Fruit fly (Drosophila melanogaster) whole organism, wandering third instar larva: ENCODE results near the gene CG10907.

Experiments
- Abd-B ChIP-seq: fragments of >200 bp; optimal IDR thresholded peaks from 2 replicates; lab custom pipeline; 2017; ENCODE audit warnings: missing biosample characterization, missing genetic modification characterization
- CG32264 ChIP-seq: fragments of 200-800 bp; sonication (Bioruptor generic); optimal IDR thresholded peaks from 2 replicates; lab custom pipeline; 2016; ENCODE audit warnings: missing biosample characterization, missing genetic modification characterization
- CrebA ChIP-seq: fragments of 200-800 bp; sonication (Bioruptor generic); optimal IDR thresholded peaks from 2 replicates; lab custom pipeline; 2016; ENCODE audit warnings: missing biosample characterization, mild to moderate bottlenecking, missing genetic modification characterization, borderline replicate concordance
- Dfd ChIP-seq: fragments of >200 bp; optimal IDR thresholded peaks from 2 replicates; lab custom pipeline; 2017; ENCODE audit warnings: missing biosample characterization, missing genetic modification characterization
- Dif ChIP-seq: fragments of 200-275, 200-300 bp; sonication (Bioruptor generic); optimal IDR thresholded peaks from 2 replicates; lab custom pipeline; 2018; ENCODE audit warnings: missing biosample characterization, missing genetic modification characterization; ENCODE audit not compliant: partially characterized antibody
- GATAd ChIP-seq: sonication (Bioruptor generic); optimal IDR thresholded peaks from 2 replicates; lab custom pipeline; 2016; ENCODE audit warnings: missing biosample characterization, missing genetic modification characterization
- HLH106 ChIP-seq: fragments of 200-800 bp; optimal IDR thresholded peaks from 3 replicates; lab custom pipeline; 2019; ENCODE audit warnings: missing biosample characterization, mild to moderate bottlenecking, missing genetic modification characterization, moderate library complexity
- Hnf4 ChIP-seq: fragments of 200-800 bp; sonication (Bioruptor generic); optimal IDR thresholded peaks from 2 replicates; lab custom pipeline; 2016; ENCODE audit warnings: missing biosample characterization, mild to moderate bottlenecking, missing genetic modification characterization
- Hr78 ChIP-seq: fragments of >200 bp; optimal IDR thresholded peaks from 2 replicates; lab custom pipeline; 2017; ENCODE audit warnings: missing biosample characterization, missing genetic modification characterization
- Hr83 ChIP-seq: fragments of 200-300 bp; sonication (Bioruptor generic); optimal IDR thresholded peaks from 2 replicates; lab custom pipeline; 2016; ENCODE audit warnings: missing biosample characterization, mild to moderate bottlenecking, missing genetic modification characterization, moderate library complexity; ENCODE audit not compliant: poor library complexity, severe bottlenecking
- Jra ChIP-seq: sonication (Bioruptor generic); optimal IDR thresholded peaks from 2 replicates; lab custom pipeline; 2016; ENCODE audit warnings: missing biosample characterization, missing genetic modification characterization
- Mio ChIP-seq: sonication (Bioruptor generic); optimal IDR thresholded peaks from 2 replicates; lab custom pipeline; 2016; ENCODE audit warnings: missing biosample characterization, missing genetic modification characterization
- N ChIP-seq: fragments of >200 bp; optimal IDR thresholded peaks from 2 replicates; lab custom pipeline; 2018; ENCODE audit warnings: missing biosample characterization, missing external identifiers, missing genetic modification characterization
- OdsH ChIP-seq: fragments of 200-800 bp; sonication (Bioruptor generic); optimal IDR thresholded peaks from 2 replicates; lab custom pipeline; 2016; ENCODE audit warnings: missing biosample characterization, mild to moderate bottlenecking, missing genetic modification characterization
- Rel ChIP-seq, 2 experiments: fragments of 200-800 bp; sonication (Bioruptor generic) in 1 of 2; optimal IDR thresholded peaks; 2 replicates in 1 of 2; 3 replicates in 1 of 2; lab custom pipeline; 2016 to 2019; ENCODE audit warnings: mild to moderate bottlenecking in 2 of 2, missing biosample characterization in 2 of 2, missing genetic modification characterization in 2 of 2, moderate library complexity in 1 of 2
- Sp1 ChIP-seq: fragments of 200-800 bp; sonication (Bioruptor generic); optimal IDR thresholded peaks from 3 replicates; lab custom pipeline; 2019; ENCODE audit warnings: missing biosample characterization, mild to moderate bottlenecking, missing genetic modification characterization, moderate library complexity
- Vsx2 ChIP-seq: fragments of 200-300, 225-300 bp; sonication (Bioruptor generic); optimal IDR thresholded peaks from 2 replicates; lab custom pipeline; 2018; ENCODE audit warnings: missing biosample characterization, missing genetic modification characterization; ENCODE audit not compliant: partially characterized antibody
- br ChIP-seq: fragments of 200-800 bp; sonication (Bioruptor generic); optimal IDR thresholded peaks from 2 replicates; lab custom pipeline; 2016; ENCODE audit warnings: missing biosample characterization, missing genetic modification characterization
- brk ChIP-seq: fragments of 200-800 bp; sonication (Bioruptor generic); optimal IDR thresholded peaks from 2 replicates; lab custom pipeline; 2016; ENCODE audit warnings: missing biosample characterization, mild to moderate bottlenecking, missing genetic modification characterization
- dl ChIP-seq, 2 experiments: fragments of 175-275, 200-275 bp in 1 of 2; fragments of 200-275 bp in 1 of 2; sonication (Bioruptor generic); optimal IDR thresholded peaks; lab custom pipeline; 2018; ENCODE audit warnings: mild to moderate bottlenecking in 2 of 2, missing biosample characterization in 2 of 2, missing genetic modification characterization in 2 of 2, moderate library complexity in 2 of 2; ENCODE audit not compliant: partially characterized antibody in 2 of 2, insufficient read depth in 1 of 2
- dmrt93B ChIP-seq: fragments of 200-800 bp; sonication (Bioruptor generic); optimal IDR thresholded peaks from 2 replicates; lab custom pipeline; 2018; ENCODE audit warnings: missing biosample characterization, mild to moderate bottlenecking, missing genetic modification characterization
- dsf ChIP-seq: sonication (Bioruptor generic); optimal IDR thresholded peaks from 2 replicates; lab custom pipeline; 2016; ENCODE audit warnings: missing biosample characterization, missing genetic modification characterization, borderline replicate concordance
- ey ChIP-seq: fragments of 200-800 bp; sonication (Bioruptor generic); optimal IDR thresholded peaks from 2 replicates; lab custom pipeline; 2016; ENCODE audit warnings: missing biosample characterization, missing genetic modification characterization
- foxo ChIP-seq, 2 experiments: fragments of 200-800 bp; sonication (Bioruptor generic); optimal IDR thresholded peaks; 2 replicates in 1 of 2; 3 replicates in 1 of 2; lab custom pipeline; 2016 to 2017; ENCODE audit warnings: missing biosample characterization in 2 of 2, missing genetic modification characterization in 2 of 2
- fru ChIP-seq: fragments of 200-800 bp; sonication (Bioruptor generic); optimal IDR thresholded peaks from 3 replicates; lab custom pipeline; 2016; ENCODE audit warnings: missing biosample characterization, mild to moderate bottlenecking, missing genetic modification characterization
- h ChIP-seq: fragments of 200-800 bp; sonication (Bioruptor generic); optimal IDR thresholded peaks from 3 replicates; lab custom pipeline; 2016; ENCODE audit warnings: missing biosample characterization, mild to moderate bottlenecking, missing genetic modification characterization
- jim ChIP-seq: fragments of 175-275, 200-325 bp; sonication (Bioruptor generic); optimal IDR thresholded peaks from 2 replicates; lab custom pipeline; 2016; ENCODE audit warnings: missing biosample characterization, mild to moderate bottlenecking, missing genetic modification characterization
- psq ChIP-seq: fragments of 200-800 bp; sonication (Bioruptor generic); optimal IDR thresholded peaks from 3 replicates; lab custom pipeline; 2017; ENCODE audit warnings: missing biosample characterization, mild to moderate bottlenecking, missing genetic modification characterization, moderate library complexity
- rgr ChIP-seq: fragments of 200-800 bp; sonication (Bioruptor generic); optimal IDR thresholded peaks from 3 replicates; lab custom pipeline; 2016; ENCODE audit warnings: missing biosample characterization, mild to moderate bottlenecking, missing genetic modification characterization
- sage ChIP-seq: fragments of 200-800 bp; sonication (Bioruptor generic); optimal IDR thresholded peaks from 2 replicates; lab custom pipeline; 2016; ENCODE audit warnings: missing biosample characterization, mild to moderate bottlenecking, missing genetic modification characterization
- sv ChIP-seq: fragments of 200-800 bp; sonication (Bioruptor generic); optimal IDR thresholded peaks from 3 replicates; lab custom pipeline; 2016; ENCODE audit warnings: missing biosample characterization, missing genetic modification characterization
- tai ChIP-seq: sonication (Bioruptor generic); optimal IDR thresholded peaks from 2 replicates; lab custom pipeline; 2016; ENCODE audit warnings: missing biosample characterization, missing genetic modification characterization
- usp ChIP-seq: fragments of >200 bp; optimal IDR thresholded peaks from 2 replicates; lab custom pipeline; 2017; ENCODE audit warnings: missing biosample characterization, missing genetic modification characterization
- woc ChIP-seq: sonication (Bioruptor generic); optimal IDR thresholded peaks from 2 replicates; lab custom pipeline; 2016; ENCODE audit warnings: missing biosample characterization, mild to moderate bottlenecking, missing genetic modification characterization

The CG10907 gene

dm6 chr3L:11777348-11777958 lies 15.9 kb upstream of the CG10907 start:
- TF ChIP-seq CG32264 (GFP tag; lab: Kevin White, UChicago) (no peak), fru (GFP tag; lab: Kevin White, UChicago) (peak; percentile 34), Hr83 (GFP tag; lab: Kevin White, UChicago) (peak; percentile 50), h (GFP tag; lab: Kevin White, UChicago) (peak; percentile 57), usp (no peak), rgr (GFP tag; lab: Kevin White, UChicago) (peak; percentile 22), OdsH (GFP tag; lab: Kevin White, UChicago) (peak; percentile 15), Jra (GFP tag; lab: Kevin White, UChicago) (peak; percentile 34), Vsx2 (no peak), jim (GFP tag; lab: Kevin White, UChicago) (no peak), foxo (GFP tag; optimal IDR thresholded peaks at IDR 0.05; lab: Kevin White, UChicago) (peak in 1 of 2 experiments; percentile 27)
- TF ChIP-seq, all 38 proteins: peak for 7

DNA sequence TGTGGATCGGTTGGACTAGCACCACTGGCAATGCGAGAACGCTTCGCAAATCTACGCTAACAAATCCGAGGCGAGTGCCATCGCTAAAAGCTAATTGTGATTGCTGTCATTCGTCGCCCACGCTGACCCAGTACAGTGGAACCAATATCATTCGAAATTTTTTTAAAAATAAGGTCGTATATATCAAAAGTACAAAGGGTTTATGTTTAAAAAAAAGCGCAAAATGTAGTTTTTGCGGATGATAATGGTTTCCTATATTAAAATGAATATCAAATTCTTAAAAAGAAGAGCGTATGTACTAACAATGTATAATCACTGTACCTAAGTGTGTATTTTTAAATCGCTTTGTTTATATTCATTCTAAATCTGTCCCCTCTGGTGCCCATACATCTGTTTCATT lies 8.0 kb upstream of the CG10907 start:
- TF ChIP-seq rgr (GFP tag; lab: Kevin White, UChicago) (peak; percentile 56), GATAd (GFP tag; lab: Kevin White, UChicago) (no peak), ey (GFP tag; lab: Kevin White, UChicago) (peak; percentile 48), CG32264 (GFP tag; lab: Kevin White, UChicago) (no peak), fru (GFP tag; lab: Kevin White, UChicago) (peak; percentile 41), N (no peak), sv (GFP tag; lab: Kevin White, UChicago) (no peak), Abd-B (GFP tag; lab: Kevin White, UChicago) (no peak), Dif (GFP tag; lab: Kevin White, UChicago) (no peak), tai (no peak), OdsH (GFP tag; lab: Kevin White, UChicago) (peak; percentile 27), psq (GFP tag; lab: Kevin White, UChicago) (no peak), Mio (no peak), brk (no peak), jim (GFP tag; lab: Kevin White, UChicago) (no peak)

DNA sequence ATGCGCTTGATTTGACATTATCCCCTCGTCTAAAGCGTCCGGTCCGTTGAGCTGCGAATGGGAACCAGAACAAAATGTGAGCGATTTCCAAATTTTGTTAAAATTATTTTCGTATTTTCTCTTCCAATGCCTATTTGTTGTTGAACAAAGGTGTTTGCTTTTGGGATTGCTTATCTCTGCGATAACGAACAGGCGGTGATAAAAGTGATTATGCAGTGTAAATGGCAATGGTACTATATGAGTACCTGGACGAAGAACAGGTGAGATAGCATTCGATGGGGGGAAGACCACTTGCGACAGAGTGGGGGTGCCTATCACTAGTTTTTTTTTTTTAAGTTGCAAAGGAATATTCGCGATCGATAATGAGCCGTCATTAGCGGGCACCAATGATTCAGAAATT lies 5.1 kb upstream of the CG10907 start:
- TF ChIP-seq OdsH (GFP tag; lab: Kevin White, UChicago) (peak; percentile 25), Sp1 (GFP tag; lab: Kevin White, UChicago) (no peak), Rel (GFP tag; optimal IDR thresholded peaks at IDR 0.05; lab: Kevin White, UChicago) (peak; percentile 10), Rel (tag; optimal IDR thresholded peaks at IDR 0.05; lab: Kevin White, UChicago) (peak; percentile 85), rgr (GFP tag; lab: Kevin White, UChicago) (peak; percentile 54), h (GFP tag; lab: Kevin White, UChicago) (peak; percentile 40), CG32264 (GFP tag; lab: Kevin White, UChicago) (no peak), Hr83 (GFP tag; lab: Kevin White, UChicago) (peak; percentile 62), psq (GFP tag; lab: Kevin White, UChicago) (peak; percentile 48), foxo (GFP tag; optimal IDR thresholded peaks at IDR 0.05; lab: Kevin White, UChicago) (peak in 1 of 2 experiments; percentile 8), br (peak; percentile 44)

DNA sequence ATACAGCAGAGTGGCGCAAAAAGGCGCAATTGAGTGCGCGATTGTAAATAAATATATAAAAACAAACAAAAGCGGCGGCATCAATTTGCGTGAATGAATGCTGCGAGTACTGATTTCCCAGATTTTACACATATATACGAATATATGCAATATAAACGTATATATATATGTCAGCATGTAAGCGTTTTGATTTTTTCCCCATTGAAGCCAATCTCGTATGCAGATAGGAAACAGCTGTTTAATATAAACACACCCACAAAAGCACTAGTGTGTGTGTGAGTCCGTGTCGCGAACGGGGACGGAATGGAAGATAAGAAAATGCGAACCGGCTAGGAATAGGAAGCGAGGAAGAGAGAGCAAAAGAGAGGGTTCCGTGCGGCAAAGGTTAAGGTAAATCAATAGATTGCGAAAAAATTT lies 4.4 kb upstream of the CG10907 start:
- TF ChIP-seq foxo (GFP tag; optimal IDR thresholded peaks at IDR 0.05; lab: Kevin White, UChicago) (peak in 1 of 2 experiments; percentile 12), Rel (GFP tag; optimal IDR thresholded peaks at IDR 0.05; lab: Kevin White, UChicago) (peak; percentile 10), Rel (tag; optimal IDR thresholded peaks at IDR 0.05; lab: Kevin White, UChicago) (peak; percentile 35), dmrt93B (GFP tag; lab: Kevin White, UChicago) (no peak), Dif (GFP tag; lab: Kevin White, UChicago) (no peak), sage (GFP tag; lab: Kevin White, UChicago) (peak; percentile 42), Hr83 (GFP tag; lab: Kevin White, UChicago) (no peak), fru (GFP tag; lab: Kevin White, UChicago) (no peak), HLH106 (no peak), Vsx2 (no peak), N (no peak), usp (no peak), psq (GFP tag; lab: Kevin White, UChicago) (peak; percentile 87)

dm6 chr3L:11789773-11790172 lies 3.5 kb upstream of the CG10907 start, which contains the start of gene Pi3K68D:
Gene Pi3K68D (minus strand): TSS chr3L:11790013.
- TF ChIP-seq N (no peak), psq (GFP tag; lab: Kevin White, UChicago) (peak; percentile 95), rgr (GFP tag; lab: Kevin White, UChicago) (no peak), dl (GFP tag; optimal IDR thresholded peaks at IDR 0.05; lab: Kevin White, UChicago; ENCODE audit: insufficient read depth in 1 of 2, partially characterized antibody in 2 of 2) (no peak), Jra (GFP tag; lab: Kevin White, UChicago) (no peak), HLH106 (no peak), tai (no peak), dmrt93B (GFP tag; lab: Kevin White, UChicago) (no peak), dsf (GFP tag; lab: Kevin White, UChicago) (no peak), sage (GFP tag; lab: Kevin White, UChicago) (no peak), fru (GFP tag; lab: Kevin White, UChicago) (no peak), ey (GFP tag; lab: Kevin White, UChicago) (peak; percentile 4), Sp1 (GFP tag; lab: Kevin White, UChicago) (no peak), jim (GFP tag; lab: Kevin White, UChicago) (no peak), CG32264 (GFP tag; lab: Kevin White, UChicago) (peak; percentile 19), Hnf4 (GFP tag; lab: Kevin White, UChicago) (no peak), Dfd (GFP tag; lab: Kevin White, UChicago) (no peak), CrebA (GFP tag; lab: Kevin White, UChicago) (no peak), Hr78 (GFP tag; lab: Kevin White, UChicago) (no peak), OdsH (GFP tag; lab: Kevin White, UChicago) (peak; percentile 11), woc (GFP tag; lab: Kevin White, UChicago) (no peak), brk (no peak), Mio (no peak)
